Fruit fly (Drosophila melanogaster) whole organism, adult: ENCODE measurements around the gene CG8202.

ENCODE experiments used
- CG11617 ChIP-seq: fragments of 200-800 bp; sonication (Bioruptor generic); optimal IDR thresholded peaks from 2 replicates; lab custom pipeline; 2017; ENCODE audit warnings: mild to moderate bottlenecking, missing biosample characterization, missing genetic modification reagents, missing genetic modification characterization
- CG12768 ChIP-seq: fragments of 200-800 bp; sonication (Bioruptor generic); optimal IDR thresholded peaks from 2 replicates; lab custom pipeline; 2017; ENCODE audit warnings: missing biosample characterization, missing genetic modification characterization, mild to moderate bottlenecking, moderate library complexity, missing genetic modification reagents
- CG14711 ChIP-seq: fragments of 200-800 bp; sonication (Bioruptor generic); optimal IDR thresholded peaks from 2 replicates; lab custom pipeline; 2018; ENCODE audit warnings: missing biosample characterization, mild to moderate bottlenecking, missing genetic modification characterization, moderate library complexity
- CG1620 ChIP-seq: fragments of 200-800 bp; sonication (Bioruptor generic); optimal IDR thresholded peaks from 2 replicates; lab custom pipeline; 2016; ENCODE audit warnings: missing biosample characterization, missing genetic modification characterization
- CG33017 ChIP-seq: fragments of 200-800 bp; sonication (Bioruptor generic); optimal IDR thresholded peaks from 2 replicates; lab custom pipeline; 2018; ENCODE audit warnings: missing biosample characterization, mild to moderate bottlenecking, missing genetic modification characterization, moderate library complexity
- CG5204 ChIP-seq: fragments of 200-800 bp; sonication (Bioruptor generic); optimal IDR thresholded peaks from 2 replicates; lab custom pipeline; 2016; ENCODE audit warnings: missing biosample characterization, missing genetic modification characterization
- CG7045 ChIP-seq: fragments of 200-800 bp; sonication (Bioruptor generic); optimal IDR thresholded peaks from 2 replicates; lab custom pipeline; 2017; ENCODE audit warnings: missing biosample characterization, mild to moderate bottlenecking, missing genetic modification characterization
- CG7101 ChIP-seq: fragments of 200-800 bp; sonication (Bioruptor generic); optimal IDR thresholded peaks from 2 replicates; lab custom pipeline; 2018; ENCODE audit warnings: missing biosample characterization, mild to moderate bottlenecking, missing genetic modification characterization, moderate library complexity
- Clk ChIP-seq: fragments of 200-800 bp; sonication (Bioruptor generic); optimal IDR thresholded peaks from 2 replicates; lab custom pipeline; 2017; ENCODE audit warnings: missing biosample characterization, missing genetic modification characterization
- Crg-1 ChIP-seq: fragments of 200-800 bp; sonication (Bioruptor generic); optimal IDR thresholded peaks from 2 replicates; lab custom pipeline; 2016; ENCODE audit warnings: missing biosample characterization, missing genetic modification characterization
- Hr96 ChIP-seq: fragments of 200-800 bp; sonication (Bioruptor generic); optimal IDR thresholded peaks from 2 replicates; lab custom pipeline; 2016; ENCODE audit warnings: missing biosample characterization, missing genetic modification characterization
- Mnt ChIP-seq: fragments of 200-800 bp; sonication (Bioruptor generic); optimal IDR thresholded peaks from 2 replicates; lab custom pipeline; 2016; ENCODE audit warnings: missing biosample characterization, mild to moderate bottlenecking, missing genetic modification characterization
- bab1 ChIP-seq: fragments of 200-800 bp; sonication (Bioruptor generic); optimal IDR thresholded peaks from 3 replicates; lab custom pipeline; 2019; ENCODE audit warnings: missing biosample characterization, mild to moderate bottlenecking, missing genetic modification characterization, moderate library complexity
- cic ChIP-seq: fragments of 200-800 bp; sonication (Bioruptor generic); optimal IDR thresholded peaks from 2 replicates; lab custom pipeline; 2017; ENCODE audit warnings: missing biosample characterization, mild to moderate bottlenecking, missing genetic modification characterization, moderate library complexity
- cnc ChIP-seq, 2 experiments: fragments of >200 bp; optimal IDR thresholded peaks; 2 replicates each; lab custom pipeline; 2017
- kay ChIP-seq: fragments of 200-800 bp; sonication (Bioruptor generic); peaks from one replicate; lab custom pipeline; 2016; ENCODE audit warnings: missing biosample characterization, missing genetic modification characterization, borderline replicate concordance
- ovo ChIP-seq: fragments of 200-800 bp; sonication (Bioruptor generic); optimal IDR thresholded peaks from 2 replicates; lab custom pipeline; 2016; ENCODE audit warnings: missing biosample characterization, missing genetic modification characterization
- pad ChIP-seq: fragments of 200-800 bp; sonication (Bioruptor generic); optimal IDR thresholded peaks from 3 replicates; lab custom pipeline; 2017; ENCODE audit warnings: missing biosample characterization, missing genetic modification characterization, mild to moderate bottlenecking, moderate library complexity, missing genetic modification reagents
- tj ChIP-seq: fragments of 200-800 bp; sonication (Bioruptor generic); optimal IDR thresholded peaks from 3 replicates; lab custom pipeline; 2017; ENCODE audit warnings: missing biosample characterization, mild to moderate bottlenecking, missing genetic modification characterization, moderate library complexity
- toe ChIP-seq: fragments of 200-800 bp; sonication (Bioruptor generic); optimal IDR thresholded peaks from 2 replicates; lab custom pipeline; 2016; ENCODE audit warnings: missing biosample characterization, missing genetic modification characterization

Gene CG8202

DNA sequence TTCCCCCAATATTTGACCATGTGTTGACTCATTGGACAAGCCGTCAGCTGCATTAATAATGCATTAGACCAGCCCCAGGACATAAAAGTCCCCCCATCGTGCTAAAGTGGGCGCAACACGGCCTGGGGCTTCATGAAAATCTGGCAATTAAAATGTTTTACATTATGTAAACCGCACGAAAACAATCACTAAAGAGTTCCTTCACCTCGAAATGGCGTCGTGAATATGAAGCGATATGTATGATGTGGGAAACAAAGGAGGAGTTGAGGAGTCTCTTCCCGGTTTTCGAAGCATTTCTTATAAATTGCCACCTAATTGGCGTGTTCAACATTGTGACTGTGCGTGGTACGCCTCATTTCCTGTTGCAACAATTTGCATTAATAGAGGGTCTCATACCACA is 10.8 kb downstream of the CG8202 start:
- TF ChIP-seq Clk (no peak), CG12768 (GFP tag; lab: Kevin White, UChicago) (no peak)

DNA sequence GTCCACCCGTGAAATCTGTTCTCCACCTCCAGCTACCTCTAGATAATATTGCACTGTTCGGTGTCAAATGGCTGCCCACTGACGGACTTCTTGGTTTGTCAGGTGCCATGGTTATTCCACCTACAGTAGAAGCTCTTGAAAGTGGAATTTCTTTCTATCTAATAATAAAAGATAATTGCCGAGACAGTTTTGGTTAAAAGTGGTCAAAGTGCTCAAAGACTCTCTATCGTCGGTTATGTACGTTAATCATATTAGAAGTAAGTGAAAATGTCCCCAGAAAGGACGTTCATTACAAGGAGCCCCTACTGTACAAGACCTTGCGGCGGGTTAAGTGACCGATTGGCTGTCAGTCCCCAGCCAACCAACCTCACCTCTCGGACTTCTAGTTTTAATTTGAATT is 12.3 kb downstream of the CG8202 start:
- TF ChIP-seq Mnt (GFP tag; lab: Kevin White, UChicago) (peak; percentile 3), CG7101 (tag; lab: Kevin White, UChicago) (peak; percentile 22), bab1 (GFP tag; lab: Kevin White, UChicago) (peak; percentile 66), Crg-1 (no peak), CG12768 (GFP tag; lab: Kevin White, UChicago) (peak; percentile 22), CG1620 (GFP tag; lab: Kevin White, UChicago) (no peak), Hr96 (GFP tag; lab: Kevin White, UChicago) (peak; percentile 20)

DNA sequence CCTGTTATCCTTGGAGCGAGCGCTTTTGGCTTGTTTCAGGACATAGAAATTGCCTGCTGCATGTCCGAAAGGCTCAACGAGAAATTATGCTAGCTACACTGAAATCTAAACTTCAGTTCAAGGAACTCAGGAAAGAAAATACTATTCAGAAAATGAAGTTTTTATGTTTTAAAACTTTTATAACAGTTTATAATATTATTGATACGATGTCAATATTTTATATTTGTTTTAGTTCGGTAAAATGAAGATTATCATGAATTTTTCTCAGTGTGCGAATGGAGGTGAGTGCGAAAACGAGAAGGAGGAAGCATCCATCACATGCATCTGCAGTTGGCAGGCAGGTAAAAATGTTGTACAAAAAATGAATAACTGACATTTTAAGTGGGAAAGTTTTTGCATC is 14.5 kb downstream of the CG8202 start:
- TF ChIP-seq CG5204 (GFP tag; lab: Kevin White, UChicago): peak; percentile 38
- TF ChIP-seq CG7101 (tag; lab: Kevin White, UChicago): peak; percentile 34
- no peak for TF ChIP-seq CG1620 (GFP tag; lab: Kevin White, UChicago)
- peak; percentile 73 for TF ChIP-seq bab1 (GFP tag; lab: Kevin White, UChicago)
- TF ChIP-seq pad: no peak
- TF ChIP-seq Clk: no peak
- TF ChIP-seq Hr96 (GFP tag; lab: Kevin White, UChicago): no peak
- no peak for TF ChIP-seq CG11617 (GFP tag; lab: Kevin White, UChicago)
- TF ChIP-seq Crg-1: no peak
- no peak for TF ChIP-seq cic (GFP tag; lab: Kevin White, UChicago)
- peak; percentile 47 for TF ChIP-seq ovo
- TF ChIP-seq kay (GFP tag; lab: Kevin White, UChicago): no peak
- no peak for TF ChIP-seq toe (GFP tag; lab: Kevin White, UChicago)
- TF ChIP-seq CG7045 (GFP tag; lab: Kevin White, UChicago): no peak
- TF ChIP-seq CG33017: peak; percentile 63
- no peak for TF ChIP-seq Mnt (GFP tag; lab: Kevin White, UChicago)
- no peak for TF ChIP-seq tj (GFP tag; lab: Kevin White, UChicago)
- no peak for TF ChIP-seq CG12768 (GFP tag; lab: Kevin White, UChicago)
- no peak for TF ChIP-seq cnc (optimal IDR thresholded peaks at IDR 0.05; lab: Kevin White, UChicago)
- TF ChIP-seq CG14711 (tag; lab: Kevin White, UChicago): peak; percentile 54

- TF ChIP-seq CG1620 (GFP tag; lab: Kevin White, UChicago) (peak; percentile 28), CG14711 (tag; lab: Kevin White, UChicago) (peak; percentile 9), Crg-1 (peak; percentile 42), cic (GFP tag; lab: Kevin White, UChicago) (no peak), CG12768 (GFP tag; lab: Kevin White, UChicago) (peak; percentile 38), CG33017 (no peak), CG5204 (GFP tag; lab: Kevin White, UChicago) (no peak), tj (GFP tag; lab: Kevin White, UChicago) (no peak), toe (GFP tag; lab: Kevin White, UChicago) (no peak), bab1 (GFP tag; lab: Kevin White, UChicago) (peak; percentile 57), Hr96 (GFP tag; lab: Kevin White, UChicago) (no peak), cnc (optimal IDR thresholded peaks at IDR 0.05; lab: Kevin White, UChicago) (no peak), pad (peak; percentile 18), Mnt (GFP tag; lab: Kevin White, UChicago) (peak; percentile 19), kay (GFP tag; lab: Kevin White, UChicago) (no peak), CG7101 (tag; lab: Kevin White, UChicago) (peak; percentile 30), ovo (no peak), CG11617 (GFP tag; lab: Kevin White, UChicago) (no peak), Clk (no peak), CG7045 (GFP tag; lab: Kevin White, UChicago) (no peak)
These were observed 15.4 kb downstream of the CG8202 start, which contains the start of the genes CG9801 and Nasp for dm6 chr3R:8747134-8747870. CG9801 (minus strand) TSS chr3R:8747675. Nasp (plus strand) TSS chr3R:8747798.

DNA sequence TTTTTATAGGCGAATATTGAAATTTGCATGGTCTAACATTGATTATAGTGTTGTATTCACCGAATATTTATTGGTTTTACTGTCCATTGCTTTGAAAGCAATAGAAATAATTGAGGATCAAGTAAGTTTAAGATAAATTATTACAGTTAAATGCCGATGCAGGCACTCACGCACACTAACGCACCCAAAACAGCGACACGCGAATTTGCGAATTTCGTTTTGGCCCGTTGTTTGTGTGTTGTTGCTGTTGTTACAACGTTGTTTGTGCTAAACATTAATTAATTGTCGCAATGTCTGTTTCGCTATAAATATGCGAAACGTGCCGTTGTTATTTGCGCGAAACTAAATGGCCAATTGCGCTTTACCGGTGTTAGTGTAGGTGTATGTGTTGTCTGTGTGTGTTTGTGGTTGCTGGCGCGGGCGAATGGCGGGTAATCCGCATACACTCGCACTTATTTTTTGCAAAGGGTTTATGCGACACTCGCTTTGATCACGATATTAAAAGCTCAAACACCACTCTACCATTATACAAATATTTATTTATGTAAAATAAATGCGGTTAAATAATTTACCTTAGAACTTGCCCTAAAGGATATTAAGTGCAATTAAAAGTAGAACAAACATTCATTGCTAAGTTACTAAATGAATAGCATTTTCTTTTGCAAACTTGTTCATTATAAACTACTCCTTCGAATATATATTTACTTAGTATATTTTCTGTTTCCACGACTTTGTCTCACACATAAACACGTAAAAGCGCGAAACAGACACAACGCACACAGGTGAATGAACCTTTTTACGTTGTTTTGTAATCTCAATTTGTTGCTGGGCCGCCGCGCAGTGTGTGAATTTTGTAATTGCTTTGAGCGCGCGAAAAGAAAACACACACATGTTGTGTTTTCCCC is 16.2 kb downstream of the CG8202 start:
- TF ChIP-seq CG12768 (GFP tag; lab: Kevin White, UChicago): peak; percentile 82
- peak; percentile 31 for TF ChIP-seq cic (GFP tag; lab: Kevin White, UChicago)
- TF ChIP-seq kay (GFP tag; lab: Kevin White, UChicago): peak; percentile 83
- peak; percentile 85 for TF ChIP-seq CG11617 (GFP tag; lab: Kevin White, UChicago)
- TF ChIP-seq bab1 (GFP tag; lab: Kevin White, UChicago): peak; percentile 87
- TF ChIP-seq Crg-1: peak; percentile 42
- peak; percentile 85 for TF ChIP-seq CG7101 (tag; lab: Kevin White, UChicago)
- TF ChIP-seq Hr96 (GFP tag; lab: Kevin White, UChicago): peak; percentile 20
- TF ChIP-seq tj (GFP tag; lab: Kevin White, UChicago): peak; percentile 70
- no peak for TF ChIP-seq cnc (optimal IDR thresholded peaks at IDR 0.05; lab: Kevin White, UChicago)
- peak; percentile 92 for TF ChIP-seq CG33017
- TF ChIP-seq ovo: peak; percentile 45
- peak; percentile 45 for TF ChIP-seq toe (GFP tag; lab: Kevin White, UChicago)
- peak; percentile 6 for TF ChIP-seq CG1620 (GFP tag; lab: Kevin White, UChicago)
- TF ChIP-seq Clk: peak; percentile 69
- peak; percentile 28 for TF ChIP-seq Mnt (GFP tag; lab: Kevin White, UChicago)
- TF ChIP-seq CG7045 (GFP tag; lab: Kevin White, UChicago): peak; percentile 84
- TF ChIP-seq CG5204 (GFP tag; lab: Kevin White, UChicago): peak; percentile 64
- TF ChIP-seq CG14711 (tag; lab: Kevin White, UChicago): peak; percentile 79
- peak; percentile 58 for TF ChIP-seq pad
